Worm (Caenorhabditis elegans) whole organism, late embryonic: ENCODE results near the gene E02H1.1.

Experiments used
- ceh-2 ChIP-seq: sonication (generic microtip); optimal IDR thresholded peaks from 2 replicates; lab custom pipeline; 2016; ENCODE audit warnings: missing genotype, missing genetic modification characterization, missing compliant biosample characterization
- elt-2 ChIP-seq: sonication (generic microtip); optimal IDR thresholded peaks from 2 replicates; lab custom pipeline; 2016; ENCODE audit warnings: missing genetic modification reagents, missing genetic modification characterization, missing compliant biosample characterization
- fkh-10 ChIP-seq: fragments of 150-350 bp; optimal IDR thresholded peaks from 2 replicates; lab custom pipeline; 2014; ENCODE audit warnings: missing biosample characterization, missing genetic modification reagents, missing genetic modification characterization
- lim-6 ChIP-seq: sonication (generic microtip); optimal IDR thresholded peaks from 2 replicates; lab custom pipeline; 2016; ENCODE audit warnings: missing genetic modification characterization, missing compliant biosample characterization
- lin-11 ChIP-seq: fragments of 200-800 bp; sonication (Bioruptor generic); optimal IDR thresholded peaks from 2 replicates; lab custom pipeline; 2018; ENCODE audit warnings: mild to moderate bottlenecking, missing genetic modification characterization, missing compliant biosample characterization
- pha-4 ChIP-seq: fragments of 150-350 bp; optimal IDR thresholded peaks from 2 replicates; lab custom pipeline; 2018; ENCODE audit warnings: missing biosample characterization, missing genetic modification reagents, missing genetic modification characterization

DNA sequence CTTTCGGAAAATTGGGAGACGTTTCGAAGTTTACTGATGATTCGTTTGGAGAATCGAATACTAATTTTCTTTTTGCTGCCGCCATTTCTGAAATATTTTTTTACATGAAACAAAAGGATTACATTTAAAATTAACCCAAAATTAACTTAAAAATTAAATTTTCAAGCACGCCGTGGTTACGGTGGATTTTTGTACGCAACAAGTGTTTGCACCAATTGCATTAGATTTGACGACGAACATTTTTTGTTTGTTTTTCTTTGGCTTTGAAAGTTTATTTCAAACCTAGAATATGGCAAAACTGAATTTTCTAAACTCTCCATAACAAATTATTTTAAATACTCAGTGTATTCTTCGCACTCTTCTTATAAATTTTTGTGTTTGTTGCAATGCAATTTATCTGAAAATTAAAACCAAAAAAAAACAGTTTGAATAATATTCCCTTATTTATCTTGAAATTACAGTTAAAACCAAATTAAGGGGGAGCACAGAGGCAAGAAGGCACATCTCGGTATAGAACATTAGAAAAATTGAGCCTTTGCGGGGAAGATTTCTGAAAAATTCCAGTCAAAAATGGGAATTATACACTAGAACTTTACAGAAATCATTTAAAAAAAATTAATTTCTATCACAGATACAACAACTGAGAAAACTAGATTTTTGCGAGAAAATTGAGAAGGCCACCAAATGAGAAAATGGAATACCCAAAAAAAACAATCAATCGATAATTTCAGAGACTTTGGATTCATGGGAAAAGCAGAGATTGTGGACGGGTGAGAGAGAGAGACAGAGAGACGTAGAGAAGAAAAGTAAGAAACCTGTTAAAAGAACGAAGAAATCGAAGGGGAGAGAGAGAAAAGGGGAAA is 26.3 kb upstream of the E02H1.1 start, which contains the start of gene hal-3:
- no peak for TF ChIP-seq lim-6 (tag; lab: Kevin White, UChicago)
- TF ChIP-seq fkh-10 (GFP tag; lab: Kevin White, UChicago), result no peak
- no peak for TF ChIP-seq ceh-2 (tag; lab: Kevin White, UChicago)
- no peak for TF ChIP-seq lin-11 (tag; lab: Kevin White, UChicago)
- no peak for TF ChIP-seq pha-4 (tag; lab: Kevin White, UChicago)
- TF ChIP-seq elt-2 (tag; lab: Kevin White, UChicago), result no peak
